Fruit fly (Drosophila melanogaster) whole organism, embryonic: ENCODE results near the gene Tom70.
A peak's percentile ranks its signal among the peaks of the same experiment; 100 is the strongest.

ENCODE experiments used
- Aef1 ChIP-seq: fragments of 200-800 bp; sonication (Bioruptor generic); IDR thresholded peaks from 3 replicates; pipeline ENCODE4 v1.3.6; 2022; ENCODE audit warnings: missing biosample characterization, missing genetic modification characterization
- Atf-2 ChIP-seq: fragments of 200-800 bp; sonication (Bioruptor generic); optimal IDR thresholded peaks from 2 replicates; lab custom pipeline; 2016; ENCODE audit warnings: missing biosample characterization, missing genetic modification characterization
- Atf6 ChIP-seq: fragments of 200-800 bp; sonication (Bioruptor generic); IDR thresholded peaks from 2 replicates; pipeline ENCODE4 v1.3.6; 2022; ENCODE audit warnings: missing biosample characterization, missing genetic modification characterization
- Bteb2 ChIP-seq: fragments of 200-800 bp; sonication (Bioruptor generic); optimal IDR thresholded peaks from 2 replicates; lab custom pipeline; 2016; ENCODE audit warnings: missing biosample characterization, missing genetic modification characterization
- CG10274 ChIP-seq: fragments of 200-800 bp; sonication (Bioruptor generic); optimal IDR thresholded peaks from 3 replicates; lab custom pipeline; 2017; ENCODE audit warnings: missing biosample characterization, mild to moderate bottlenecking, missing genetic modification characterization
- CG11696 ChIP-seq: fragments of 200-800 bp; sonication (Bioruptor generic); IDR thresholded peaks from 2 replicates; pipeline ENCODE4 v1.3.6; 2022; ENCODE audit warnings: missing biosample characterization, missing genetic modification characterization
- CG1603 ChIP-seq: fragments of 200-800 bp; sonication (Bioruptor generic); optimal IDR thresholded peaks from 2 replicates; lab custom pipeline; 2019; ENCODE audit warnings: missing biosample characterization, mild to moderate bottlenecking, missing genetic modification characterization, moderate library complexity
- CG1647 ChIP-seq: fragments of 200-800 bp; sonication (Bioruptor generic); optimal IDR thresholded peaks from 3 replicates; lab custom pipeline; 2016; ENCODE audit warnings: missing biosample characterization, missing genetic modification characterization
- CG16863 ChIP-seq: fragments of 200-800 bp; sonication (Bioruptor generic); optimal IDR thresholded peaks from 3 replicates; lab custom pipeline; 2016; ENCODE audit warnings: missing biosample characterization, missing genetic modification characterization
- CG2116 ChIP-seq: fragments of 200-800 bp; sonication (Bioruptor generic); optimal IDR thresholded peaks from 3 replicates; lab custom pipeline; 2018; ENCODE audit warnings: missing biosample characterization, mild to moderate bottlenecking, missing genetic modification characterization
- CG2202 ChIP-seq: fragments of 200-800 bp; sonication (Bioruptor generic); optimal IDR thresholded peaks from 2 replicates; lab custom pipeline; 2018; ENCODE audit warnings: missing biosample characterization, mild to moderate bottlenecking, missing genetic modification characterization
- CG4854 ChIP-seq: fragments of 200-800 bp; sonication (Bioruptor generic); optimal IDR thresholded peaks from 2 replicates; lab custom pipeline; 2016; ENCODE audit warnings: missing biosample characterization, missing genetic modification characterization, inconsistent platforms
- CG6272 ChIP-seq: fragments of 200-800 bp; sonication (Bioruptor generic); IDR thresholded peaks from 2 replicates; pipeline ENCODE4 v1.3.6; 2022; ENCODE audit warnings: missing biosample characterization, missing genetic modification characterization
- CG6854 ChIP-seq: fragments of 200-800 bp; sonication (Bioruptor generic); optimal IDR thresholded peaks from 3 replicates; lab custom pipeline; 2017; ENCODE audit warnings: missing biosample characterization, mild to moderate bottlenecking, missing genetic modification characterization
- CG8290 ChIP-seq, 3 experiments: fragments of 200-800 bp; sonication (Bioruptor generic); optimal IDR thresholded peaks; 2 replicates each; lab custom pipeline; 2016 to 2019; ENCODE audit warnings: missing biosample characterization in 3 of 3, missing genetic modification characterization in 3 of 3, mild to moderate bottlenecking in 2 of 3, moderate library complexity in 1 of 3
- CG8359 ChIP-seq: fragments of 200-800 bp; sonication (Bioruptor generic); optimal IDR thresholded peaks from 2 replicates; lab custom pipeline; 2017; ENCODE audit warnings: missing biosample characterization, mild to moderate bottlenecking, missing genetic modification characterization, borderline replicate concordance
- Chrac-16 ChIP-seq: fragments of 200-800 bp; sonication (Bioruptor generic); optimal IDR thresholded peaks from 3 replicates; lab custom pipeline; 2016; ENCODE audit warnings: missing biosample characterization, missing genetic modification characterization
- D19A ChIP-seq: fragments of 200-800 bp; optimal IDR thresholded peaks from 3 replicates; lab custom pipeline; 2019; ENCODE audit warnings: missing biosample characterization, mild to moderate bottlenecking, missing genetic modification characterization, moderate library complexity
- ERR ChIP-seq: fragments of 200-800 bp; sonication (Bioruptor generic); optimal IDR thresholded peaks from 2 replicates; lab custom pipeline; 2016; ENCODE audit warnings: missing biosample characterization, missing genetic modification characterization
- Eip74EF ChIP-seq, 2 experiments: fragments of 200-800 bp in 1 of 2; fragments of >200 bp in 1 of 2; sonication (Bioruptor generic) in 1 of 2; optimal IDR thresholded peaks; 2 replicates each; lab custom pipeline; 2017 to 2019; ENCODE audit warnings: missing biosample characterization in 2 of 2, missing genetic modification characterization in 2 of 2, mild to moderate bottlenecking in 1 of 2, moderate library complexity in 1 of 2
- MBD-R2 ChIP-seq: fragments of 200-800 bp; sonication (Bioruptor generic); IDR thresholded peaks from 2 replicates; pipeline ENCODE4 v1.3.6; 2022; ENCODE audit warnings: missing biosample characterization, missing genetic modification characterization
- Meics ChIP-seq: fragments of 200-800 bp; sonication (Bioruptor generic); optimal IDR thresholded peaks from 2 replicates; lab custom pipeline; 2017; ENCODE audit warnings: missing biosample characterization, mild to moderate bottlenecking, missing genetic modification characterization
- Pdp1 ChIP-seq, 2 experiments: fragments of 200-800 bp; sonication (Bioruptor generic); optimal IDR thresholded peaks; 3 replicates each; lab custom pipeline; 2016; ENCODE audit warnings: missing biosample characterization in 2 of 2, missing genetic modification characterization in 2 of 2, mild to moderate bottlenecking in 1 of 2, moderate library complexity in 1 of 2
- Rfx ChIP-seq: fragments of 200-800 bp; sonication (Bioruptor generic); IDR thresholded peaks from 2 replicates; pipeline ENCODE4 v1.3.6; 2022; ENCODE audit warnings: missing biosample characterization, missing genetic modification characterization
- TFAM ChIP-seq: fragments of 200-800 bp; sonication (Bioruptor generic); optimal IDR thresholded peaks from 2 replicates; lab custom pipeline; 2017; ENCODE audit warnings: missing biosample characterization, missing genetic modification characterization, inconsistent platforms
- Xrp1 ChIP-seq: fragments of 200-800 bp; sonication (Bioruptor generic); IDR thresholded peaks from 2 replicates; pipeline ENCODE4 v1.3.6; 2022; ENCODE audit warnings: missing biosample characterization, missing genetic modification characterization
- ab ChIP-seq: fragments of 200-800 bp; sonication (Bioruptor generic); optimal IDR thresholded peaks from 2 replicates; lab custom pipeline; 2016; ENCODE audit warnings: missing biosample characterization, missing genetic modification characterization
- ac ChIP-seq: fragments of 200-800 bp; sonication (Bioruptor generic); optimal IDR thresholded peaks from 3 replicates; lab custom pipeline; 2017; ENCODE audit warnings: missing biosample characterization, mild to moderate bottlenecking, missing genetic modification characterization
- aop ChIP-seq: fragments of 200-800 bp; sonication (Bioruptor generic); IDR thresholded peaks from 2 replicates; pipeline ENCODE4 v1.3.6; 2022; ENCODE audit warnings: missing biosample characterization, missing genetic modification characterization
- ash1 ChIP-seq: fragments of 200-800 bp; sonication (Bioruptor generic); optimal IDR thresholded peaks from 2 replicates; lab custom pipeline; 2018; ENCODE audit warnings: missing biosample characterization, mild to moderate bottlenecking, missing genetic modification characterization
- cas ChIP-seq: fragments of 200-800 bp; sonication (Bioruptor generic); IDR thresholded peaks from 2 replicates; pipeline ENCODE4 v1.3.6; 2022; ENCODE audit warnings: missing biosample characterization, missing genetic modification characterization
- chinmo ChIP-seq: fragments of 200-800 bp; sonication (Bioruptor generic); IDR thresholded peaks from 4 replicates; pipeline ENCODE4 v1.3.6; 2022; ENCODE audit warnings: missing biosample characterization, missing genetic modification characterization; ENCODE audit not compliant: partially characterized antibody
- corto ChIP-seq: fragments of 200-800 bp; sonication (Bioruptor generic); optimal IDR thresholded peaks from 2 replicates; lab custom pipeline; 2016; ENCODE audit warnings: missing biosample characterization, mild to moderate bottlenecking, missing genetic modification characterization, moderate library complexity
- dimm ChIP-seq: fragments of 200-800 bp; sonication (Bioruptor generic); IDR thresholded peaks from 2 replicates; pipeline ENCODE4 v1.3.6; 2022; ENCODE audit warnings: missing biosample characterization, missing genetic modification characterization
- disco-r ChIP-seq: fragments of 200-800 bp; sonication (Bioruptor generic); optimal IDR thresholded peaks from 2 replicates; lab custom pipeline; 2016; ENCODE audit warnings: missing biosample characterization, missing genetic modification characterization
- dm ChIP-seq: fragments of 200-800 bp; sonication (Bioruptor generic); optimal IDR thresholded peaks from 3 replicates; lab custom pipeline; 2016; ENCODE audit warnings: missing biosample characterization, missing genetic modification characterization
- fd3F ChIP-seq: fragments of 200-800 bp; sonication (Bioruptor generic); optimal IDR thresholded peaks from 2 replicates; lab custom pipeline; 2018; ENCODE audit warnings: missing biosample characterization, mild to moderate bottlenecking, missing genetic modification characterization, moderate library complexity
- grn ChIP-seq: fragments of 200-800 bp; sonication (Bioruptor generic); optimal IDR thresholded peaks from 3 replicates; lab custom pipeline; 2017; ENCODE audit warnings: missing biosample characterization, missing genetic modification characterization
- lola ChIP-seq, 3 experiments: fragments of >200 bp in 2 of 3; fragments of 200-800 bp in 1 of 3; sonication (Bioruptor generic) in 1 of 3; optimal IDR thresholded peaks; 2 replicates each; lab custom pipeline; 2017 to 2019; ENCODE audit warnings: missing biosample characterization in 3 of 3, missing genetic modification characterization in 3 of 3, mild to moderate bottlenecking in 1 of 3, moderate library complexity in 1 of 3
- mld ChIP-seq: fragments of 200-800 bp; sonication (Bioruptor generic); IDR thresholded peaks from 3 replicates; pipeline ENCODE4 v1.3.6; 2022; ENCODE audit warnings: missing biosample characterization, missing genetic modification characterization; ENCODE audit not compliant: partially characterized antibody
- p53 ChIP-seq: fragments of 200-800 bp; sonication (Bioruptor generic); optimal IDR thresholded peaks from 2 replicates; lab custom pipeline; 2016; ENCODE audit warnings: missing biosample characterization, missing genetic modification characterization
- salm ChIP-seq: fragments of 200-800 bp; sonication (Bioruptor generic); optimal IDR thresholded peaks from 2 replicates; lab custom pipeline; 2018; ENCODE audit warnings: missing biosample characterization, mild to moderate bottlenecking, missing genetic modification characterization
- slbo ChIP-seq: fragments of 200-800 bp; sonication (Bioruptor generic); IDR thresholded peaks from 2 replicates; pipeline ENCODE4 v1.3.6; 2022; ENCODE audit warnings: missing biosample characterization, missing genetic modification characterization
- so ChIP-seq: fragments of 200-800 bp; sonication (Bioruptor generic); IDR thresholded peaks from 3 replicates; pipeline ENCODE4 v1.3.6; 2022; ENCODE audit warnings: missing biosample characterization, missing genetic modification characterization
- sob ChIP-seq: fragments of 200-800 bp; sonication (Bioruptor generic); IDR thresholded peaks from 2 replicates; pipeline ENCODE4 v1.3.6; 2022; ENCODE audit warnings: missing biosample characterization, missing genetic modification characterization
- tna ChIP-seq: fragments of 200-800 bp; sonication (Bioruptor generic); IDR thresholded peaks from 2 replicates; pipeline ENCODE4 v1.3.6; 2022; ENCODE audit warnings: missing biosample characterization, missing genetic modification characterization; ENCODE audit not compliant: partially characterized antibody
- zf30C ChIP-seq: fragments of 200-800 bp; sonication (Bioruptor generic); optimal IDR thresholded peaks from 3 replicates; lab custom pipeline; 2018; ENCODE audit warnings: missing biosample characterization, mild to moderate bottlenecking, missing genetic modification characterization
- zfh2 ChIP-seq: fragments of 200-800 bp; sonication (Bioruptor generic); optimal IDR thresholded peaks from 2 replicates; lab custom pipeline; 2016; ENCODE audit warnings: missing biosample characterization, missing genetic modification characterization

Tom70 gene

dm6 chr2L:12044613-12045350 lies 6.5 kb upstream of the Tom70 start, which contains the start of gene CG6785 (continued):
- TF ChIP-seq Bteb2 (GFP tag; lab: Kevin White, UChicago) (peak; percentile 81), fd3F (GFP tag; lab: Kevin White, UChicago) (peak; percentile 65), ab (GFP tag; lab: Kevin White, UChicago) (no peak), cas (GFP tag; lab: Robert Waterston, UW) (no peak), disco-r (GFP tag; lab: Kevin White, UChicago) (peak; percentile 87), CG1603 (peak; percentile 83), so (GFP tag; lab: Robert Waterston, UW) (peak; percentile 74; the same call in 2 of the 3 replicates), chinmo (GFP tag; lab: Robert Waterston, UW) (peak; percentile 81; the same call in 2 of the 4 replicates), CG2116 (peak; percentile 79), Rfx (GFP tag; lab: Robert Waterston, UW) (peak; percentile 42; the same call in 1 of the 2 replicates), ERR (GFP tag; lab: Kevin White, UChicago) (peak; percentile 74), corto (GFP tag; lab: Kevin White, UChicago) (peak; percentile 69), CG11696 (GFP tag; lab: Robert Waterston, UW) (no peak), D19A (tag; lab: Kevin White, UChicago) (peak; percentile 67), CG10274 (GFP tag; lab: Kevin White, UChicago) (peak; percentile 48), Atf6 (GFP tag; lab: Robert Waterston, UW) (peak; percentile 72), TFAM (GFP tag; lab: Kevin White, UChicago) (no peak), salm (tag; lab: Kevin White, UChicago) (peak; percentile 86), CG1647 (GFP tag; lab: Kevin White, UChicago) (peak; percentile 75), grn (GFP tag; lab: Kevin White, UChicago) (peak; percentile 77), Aef1 (GFP tag; lab: Robert Waterston, UW) (no peak), CG4854 (peak; percentile 83), dimm (GFP tag; lab: Robert Waterston, UW) (no peak), MBD-R2 (peak; percentile 7; the same call in 1 of the 2 replicates), aop (GFP tag; lab: Robert Waterston, UW) (no peak), zf30C (GFP tag; lab: Kevin White, UChicago) (no peak), zfh2 (no peak), ac (GFP tag; lab: Kevin White, UChicago) (peak; percentile 78), Pdp1 (GFP tag; optimal IDR thresholded peaks at IDR 0.05; lab: Kevin White, UChicago) (peak; percentile 63 to 67), Eip74EF (GFP tag; optimal IDR thresholded peaks at IDR 0.05; lab: Kevin White, UChicago) (peak in 1 of 2 experiments; percentile 84), Xrp1 (peak; percentile 63), Meics (GFP tag; lab: Kevin White, UChicago) (peak; percentile 84), CG16863 (GFP tag; lab: Kevin White, UChicago) (peak; percentile 77), mld (GFP tag; lab: Robert Waterston, UW) (no peak), CG8359 (peak; percentile 57), CG2202 (tag; lab: Kevin White, UChicago) (peak; percentile 92), slbo (no peak), dm (GFP tag; lab: Kevin White, UChicago) (peak; percentile 55), ash1 (GFP tag; lab: Kevin White, UChicago) (peak; percentile 78), CG8290 (GFP tag; optimal IDR thresholded peaks at IDR 0.05; lab: Kevin White, UChicago) (peak; percentile 74), CG8290 (tag; optimal IDR thresholded peaks at IDR 0.05; lab: Kevin White, UChicago) (peak; percentile 84 to 93), sob (GFP tag; lab: Robert Waterston, UW) (peak; percentile 59; the same call in 1 of the 2 replicates), CG6854 (GFP tag; lab: Kevin White, UChicago) (peak; percentile 87), Atf-2 (GFP tag; lab: Kevin White, UChicago) (peak; percentile 86), Chrac-16 (GFP tag; lab: Kevin White, UChicago) (peak; percentile 19), CG6272 (GFP tag; lab: Robert Waterston, UW) (no peak), lola (GFP tag; optimal IDR thresholded peaks at IDR 0.05; lab: Kevin White, UChicago) (peak in 1 of 3 experiments; percentile 58), tna (GFP tag; lab: Robert Waterston, UW) (no peak), p53 (GFP tag; lab: Kevin White, UChicago) (peak; percentile 85)
